Worm (Caenorhabditis elegans): Measurements from ENCODE around the gene srxa-5.
"Not testable (repeated sequence)": the region's sequence is repeated elsewhere in the genome, so short reads cannot be mapped to it uniquely, and the experiment has no call there.

Gene srxa-5

DNA sequence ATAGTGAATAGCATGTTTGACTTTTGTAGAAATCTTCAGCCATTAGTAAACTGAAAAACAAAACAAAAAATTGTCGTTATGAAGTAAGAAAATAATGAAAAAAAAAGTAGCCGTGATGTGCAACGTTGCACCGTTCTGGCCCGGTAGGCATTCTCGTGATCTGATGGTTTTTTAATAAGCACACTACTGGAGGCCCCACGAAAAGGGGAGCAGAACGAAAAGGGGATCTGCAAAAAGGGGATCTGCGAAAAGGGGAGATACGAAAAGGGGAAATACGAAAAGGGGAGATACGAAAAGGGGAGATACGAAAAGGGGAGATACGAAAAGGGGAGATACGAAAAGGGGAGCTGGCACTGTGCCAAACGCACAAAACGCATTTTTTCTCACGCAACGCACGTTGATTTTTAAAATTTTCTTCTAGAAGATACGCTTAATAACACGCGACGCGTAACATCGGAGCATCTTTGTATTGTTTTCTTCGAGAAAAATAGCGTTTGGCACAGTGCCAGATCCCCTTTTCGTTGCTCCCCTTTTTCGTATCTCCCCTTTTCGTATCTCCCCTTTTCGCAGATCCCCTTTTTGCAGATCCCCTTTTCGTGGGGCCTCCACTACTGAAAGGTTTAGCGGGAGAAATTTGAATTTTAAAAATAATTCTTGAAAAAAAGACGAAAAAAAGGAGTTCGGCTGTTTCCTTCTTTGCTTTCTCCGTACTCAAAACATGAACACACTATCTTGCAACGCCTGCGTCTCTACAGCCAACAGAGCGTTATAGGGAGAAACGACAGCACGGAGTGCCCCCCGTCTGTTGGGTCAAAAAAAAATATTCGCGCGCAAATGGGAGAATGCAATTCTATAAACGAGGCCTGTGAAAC, 18.7 kb downstream of the srxa-5 start, which contains the start of gene C09E7.7:
Gene C09E7.7 (minus strand): TSS at position 57 of the 872 bp plus-strand sequence.
- TF ChIP-seq lin-13 (GFP tag; optimal IDR thresholded peaks at IDR 0.05): peak; percentile 50
- TF ChIP-seq lin-11 (tag; optimal IDR thresholded peaks at IDR 0.05): peak; percentile 31
- peak; percentile 29 for TF ChIP-seq nhr-25 (tag; optimal IDR thresholded peaks at IDR 0.05)
- peak; percentile 24 for TF ChIP-seq nhr-21 (tag; optimal IDR thresholded peaks at IDR 0.05)
- peak; percentile 45 to 48 for TF ChIP-seq lsy-2 (tag; optimal IDR thresholded peaks at IDR 0.05)
- TF ChIP-seq nhr-129 (tag; optimal IDR thresholded peaks at IDR 0.05): peak; percentile 43
- peak; percentile 42 for TF ChIP-seq gmeb-1 (tag; optimal IDR thresholded peaks at IDR 0.05)
- TF ChIP-seq unc-55 (GFP tag; optimal IDR thresholded peaks at IDR 0.05): peak; percentile 48
- TF ChIP-seq zag-1 (tag; optimal IDR thresholded peaks at IDR 0.05): peak; percentile 7
- peak; percentile 57 for TF ChIP-seq C34F6.9 (tag; optimal IDR thresholded peaks at IDR 0.05)
- peak; percentile 18 for TF ChIP-seq crh-2 (tag; optimal IDR thresholded peaks at IDR 0.05)
- TF ChIP-seq sma-9 (GFP tag; optimal IDR thresholded peaks at IDR 0.05): peak; percentile 60
- TF ChIP-seq sma-9 (tag; optimal IDR thresholded peaks at IDR 0.05): not testable (repeated sequence)
- TF ChIP-seq F13H6.1 (tag; optimal IDR thresholded peaks at IDR 0.05): peak; percentile 55
- TF ChIP-seq fos-1 (tag; optimal IDR thresholded peaks at IDR 0.05): peak; percentile 16
- peak; percentile 72 for TF ChIP-seq sma-3 (GFP tag; optimal IDR thresholded peaks at IDR 0.05)

DNA sequence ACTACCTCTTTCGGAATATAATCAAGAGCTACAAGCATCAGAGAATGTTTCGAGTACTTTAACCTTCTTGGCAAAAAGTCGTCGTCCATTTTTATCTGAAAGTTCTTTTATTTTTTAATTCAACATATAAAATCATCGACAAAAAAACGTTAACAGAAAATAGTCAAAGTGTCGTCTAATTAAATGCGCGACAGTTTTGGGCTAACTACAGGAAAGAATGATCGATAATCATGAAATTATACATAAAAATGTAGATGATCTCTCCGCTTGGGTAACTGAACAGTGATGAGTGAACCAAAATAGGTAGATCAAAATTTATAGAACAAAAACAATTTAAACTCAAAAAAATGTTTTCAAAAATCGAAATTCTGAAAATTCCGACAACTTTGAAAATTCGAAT, 25.7 kb downstream of the srxa-5 start, which contains the start of gene C09E7.8:
Gene C09E7.8 (minus strand): TSS at position 101 of the 400 bp plus-strand sequence.
- TF ChIP-seq sma-3 (GFP tag; optimal IDR thresholded peaks at IDR 0.05) (no peak), ztf-11 (tag; optimal IDR thresholded peaks at IDR 0.05) (no peak), elt-3 (tag; optimal IDR thresholded peaks at IDR 0.05) (no peak), nhr-10 (tag; optimal IDR thresholded peaks at IDR 0.05) (no peak), R02D3.7 (tag; optimal IDR thresholded peaks at IDR 0.05) (no peak), ama-1 (optimal IDR thresholded peaks at IDR 0.05) (no peak), skn-1 (tag; optimal IDR thresholded peaks at IDR 0.05) (no peak), lin-39 (tag; optimal IDR thresholded peaks at IDR 0.05) (no peak)

DNA sequence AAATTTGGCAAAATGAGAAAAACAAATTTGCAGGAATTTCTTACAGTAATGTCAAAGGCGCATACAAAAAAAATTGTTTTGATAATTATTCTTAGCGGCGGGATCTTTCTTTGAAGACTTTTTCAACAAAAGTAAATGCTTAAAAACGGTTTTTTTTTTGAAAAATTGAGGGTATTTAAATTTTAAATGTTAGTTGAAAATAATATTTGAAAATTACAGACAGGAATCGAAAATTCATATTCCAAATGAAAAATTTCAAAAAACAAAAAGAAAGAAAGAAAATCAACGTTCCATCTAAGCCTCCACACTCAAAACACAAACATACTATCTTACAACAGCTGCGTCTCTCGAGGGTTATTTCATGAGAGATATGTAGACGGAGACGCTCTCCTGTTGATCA, 44.4 kb downstream of the srxa-5 start:
- TF ChIP-seq ztf-1 (GFP tag; conservative IDR thresholded peaks at IDR 0.05): no peak
- TF ChIP-seq F13H6.1 (tag; optimal IDR thresholded peaks at IDR 0.05): no peak
- TF ChIP-seq lin-11 (tag; optimal IDR thresholded peaks at IDR 0.05): no peak
- no peak for TF ChIP-seq lin-13 (GFP tag; optimal IDR thresholded peaks at IDR 0.05)
- TF ChIP-seq elt-1 (tag; optimal IDR thresholded peaks at IDR 0.05): no peak
- no peak for TF ChIP-seq unc-55 (GFP tag; optimal IDR thresholded peaks at IDR 0.05)

- no peak for TF ChIP-seq ztf-1 (GFP tag; conservative IDR thresholded peaks at IDR 0.05)
- no peak for TF ChIP-seq ceh-16 (tag; optimal IDR thresholded peaks at IDR 0.05)
These were observed 45.8 kb downstream of the srxa-5 start, which contains the start of gene F27B3.6 for ce11 chrIII:6578505-6578904. Gene F27B3.6, minus strand, starts transcription at chrIII:6578605.

- TF ChIP-seq nhr-10 (tag; optimal IDR thresholded peaks at IDR 0.05): no peak
- TF ChIP-seq zag-1 (tag; optimal IDR thresholded peaks at IDR 0.05): no peak
- TF ChIP-seq nhr-11 (tag; optimal IDR thresholded peaks at IDR 0.05): no peak
- no peak for TF ChIP-seq egl-27 (tag; optimal IDR thresholded peaks at IDR 0.05)
- no peak for TF ChIP-seq nhr-12 (tag; optimal IDR thresholded peaks at IDR 0.05)
- no peak for TF ChIP-seq R02D3.7 (tag; optimal IDR thresholded peaks at IDR 0.05)
- no peak for TF ChIP-seq ZK546.5 (tag; optimal IDR thresholded peaks at IDR 0.05)
- TF ChIP-seq unc-55 (GFP tag; optimal IDR thresholded peaks at IDR 0.05): no peak
- no peak for TF ChIP-seq lsy-2 (tag; optimal IDR thresholded peaks at IDR 0.05)
- no peak for TF ChIP-seq ztf-1 (GFP tag; conservative IDR thresholded peaks at IDR 0.05)
- no peak for TF ChIP-seq lin-11 (tag; optimal IDR thresholded peaks at IDR 0.05)
- no peak for TF ChIP-seq crh-2 (tag; optimal IDR thresholded peaks at IDR 0.05)
- TF ChIP-seq unc-62 (GFP tag; optimal IDR thresholded peaks at IDR 0.05): no peak
- no peak for TF ChIP-seq blmp-1 (tag; optimal IDR thresholded peaks at IDR 0.05; ENCODE audit: insufficient read depth)
- no peak for TF ChIP-seq nhr-21 (tag; optimal IDR thresholded peaks at IDR 0.05)
- TF ChIP-seq nhr-129 (tag; optimal IDR thresholded peaks at IDR 0.05): no peak
- no peak for TF ChIP-seq C34F6.9 (tag; optimal IDR thresholded peaks at IDR 0.05)
These were observed 46.7 kb downstream of the srxa-5 start, which contains the start of gene F27B3.8 for ce11 chrIII:6579398-6579797. Gene F27B3.8, plus strand, starts transcription at chrIII:6579698.

Data from whole organism, L2 larva.